Worm (Caenorhabditis elegans) whole organism, mixed stage, embryonic: Measurements from ENCODE around the gene C29F4.3.

Experiments
- M03D4.4 ChIP-seq: sonication (generic microtip); optimal IDR thresholded peaks from 2 replicates; lab custom pipeline; 2017; ENCODE audit warnings: mild to moderate bottlenecking, missing genetic modification characterization, missing compliant biosample characterization
- bed-3 ChIP-seq: fragments of 200-800 bp; sonication (Bioruptor generic); optimal IDR thresholded peaks from 3 replicates; lab custom pipeline; 2018; ENCODE audit warnings: mild to moderate bottlenecking, missing genetic modification characterization, moderate library complexity, missing compliant biosample characterization
- blmp-1 ChIP-seq: fragments of 150-350 bp; optimal IDR thresholded peaks from 2 replicates; lab custom pipeline; 2014; ENCODE audit warnings: missing biosample characterization, missing genetic modification characterization
- ceh-39 ChIP-seq: fragments of 150-350 bp; optimal IDR thresholded peaks from 2 replicates; lab custom pipeline; 2014; ENCODE audit warnings: missing biosample characterization, missing genetic modification characterization
- ceh-43 ChIP-seq: fragments of 200-800 bp; sonication (Bioruptor generic); optimal IDR thresholded peaks from 2 replicates; lab custom pipeline; 2018; ENCODE audit warnings: mild to moderate bottlenecking, missing genetic modification characterization, moderate library complexity, missing compliant biosample characterization
- ceh-83 ChIP-seq: fragments of 200-800 bp; sonication (Bioruptor generic); optimal IDR thresholded peaks from 2 replicates; lab custom pipeline; 2018; ENCODE audit warnings: mild to moderate bottlenecking, missing genetic modification characterization, missing compliant biosample characterization
- ces-1 ChIP-seq: fragments of 150-350 bp; optimal IDR thresholded peaks from 2 replicates; lab custom pipeline; 2014; ENCODE audit warnings: missing biosample characterization, missing genetic modification reagents, missing genetic modification characterization
- cnd-1 ChIP-seq: fragments of 200-800 bp; sonication (Bioruptor generic); optimal IDR thresholded peaks from 2 replicates; lab custom pipeline; 2018; ENCODE audit warnings: mild to moderate bottlenecking, missing genetic modification characterization, missing compliant biosample characterization
- drap-1 ChIP-seq: fragments of 200-800 bp; sonication (Bioruptor generic); optimal IDR thresholded peaks from 3 replicates; lab custom pipeline; 2018; ENCODE audit warnings: mild to moderate bottlenecking, missing genetic modification characterization, missing compliant biosample characterization
- elt-1 ChIP-seq: sonication (generic microtip); optimal IDR thresholded peaks from 2 replicates; lab custom pipeline; 2017; ENCODE audit warnings: missing genetic modification characterization, mild to moderate bottlenecking, missing compliant biosample characterization, antibody characterized with exemption, moderate library complexity, borderline replicate concordance; ENCODE audit not compliant: insufficient read depth
- elt-3 ChIP-seq: fragments of 150-350 bp; optimal IDR thresholded peaks from 2 replicates; lab custom pipeline; 2014; ENCODE audit warnings: missing biosample characterization, missing genetic modification characterization
- flh-1 ChIP-seq: fragments of 200-800 bp; sonication (Bioruptor generic); optimal IDR thresholded peaks from 2 replicates; lab custom pipeline; 2018; ENCODE audit warnings: mild to moderate bottlenecking, missing genetic modification characterization, moderate library complexity, missing compliant biosample characterization
- ham-2 ChIP-seq: fragments of 200-800 bp; sonication (Bioruptor generic); optimal IDR thresholded peaks from 2 replicates; lab custom pipeline; 2018; ENCODE audit warnings: mild to moderate bottlenecking, missing genetic modification characterization, missing compliant biosample characterization
- hlh-1 ChIP-seq: fragments of 150-350 bp; optimal IDR thresholded peaks from 2 replicates; lab custom pipeline; 2014; ENCODE audit warnings: missing biosample characterization, missing genetic modification reagents, missing genetic modification characterization
- lin-13 ChIP-seq: fragments of 150-350 bp; optimal IDR thresholded peaks from 2 replicates; lab custom pipeline; 2014; ENCODE audit warnings: missing biosample characterization, missing genetic modification characterization
- lsy-2 ChIP-seq: fragments of 150-350 bp; optimal IDR thresholded peaks from 2 replicates; lab custom pipeline; 2014; ENCODE audit warnings: missing biosample characterization, missing genetic modification characterization
- mab-5 ChIP-seq: fragments of 150-350 bp; optimal IDR thresholded peaks from 2 replicates; lab custom pipeline; 2014; ENCODE audit warnings: missing biosample characterization, missing genetic modification characterization
- mep-1 ChIP-seq: fragments of 150-350 bp; optimal IDR thresholded peaks from 2 replicates; lab custom pipeline; 2017; ENCODE audit warnings: missing biosample characterization, missing genetic modification reagents, missing genetic modification characterization, inconsistent platforms
- mls-2 ChIP-seq: sonication (generic microtip); optimal IDR thresholded peaks from 2 replicates; lab custom pipeline; 2016; ENCODE audit warnings: mild to moderate bottlenecking, missing genetic modification characterization, moderate library complexity, missing compliant biosample characterization
- nhr-2 ChIP-seq: fragments of 150-350 bp; optimal IDR thresholded peaks from 2 replicates; lab custom pipeline; 2014; ENCODE audit warnings: missing biosample characterization, missing genetic modification characterization
- nhr-237 ChIP-seq: fragments of 150-350 bp; optimal IDR thresholded peaks from 2 replicates; lab custom pipeline; 2014; ENCODE audit warnings: missing biosample characterization, missing genetic modification characterization
- nhr-28 ChIP-seq: fragments of 150-350 bp; optimal IDR thresholded peaks from 2 replicates; lab custom pipeline; 2014; ENCODE audit warnings: missing biosample characterization, missing genetic modification characterization
- pha-4 ChIP-seq: fragments of 150-350 bp; optimal IDR thresholded peaks from 2 replicates; lab custom pipeline; 2018; ENCODE audit warnings: missing biosample characterization, missing genetic modification reagents, missing genetic modification characterization
- sem-2 ChIP-seq: fragments of 200-800 bp; sonication (Bioruptor generic); optimal IDR thresholded peaks from 2 replicates; lab custom pipeline; 2018; ENCODE audit warnings: mild to moderate bottlenecking, missing genetic modification characterization, missing compliant biosample characterization
- sptf-1 ChIP-seq: sonication (generic microtip); optimal IDR thresholded peaks from 2 replicates; lab custom pipeline; 2017; ENCODE audit warnings: mild to moderate bottlenecking, missing genetic modification characterization, moderate library complexity, missing compliant biosample characterization
- tbx-8 ChIP-seq: fragments of 200-800 bp; sonication (Bioruptor generic); optimal IDR thresholded peaks from 2 replicates; lab custom pipeline; 2018; ENCODE audit warnings: mild to moderate bottlenecking, missing genetic modification characterization, moderate library complexity, missing compliant biosample characterization
- unc-120 ChIP-seq: sonication (generic microtip); optimal IDR thresholded peaks from 2 replicates; lab custom pipeline; 2017; ENCODE audit warnings: missing genetic modification characterization, missing compliant biosample characterization; ENCODE audit not compliant: poor library complexity, severe bottlenecking
- unc-39 ChIP-seq: fragments of 150-350 bp; optimal IDR thresholded peaks from 2 replicates; lab custom pipeline; 2014; ENCODE audit warnings: missing biosample characterization, missing genetic modification characterization
- unc-62 ChIP-seq: fragments of 150-350 bp; optimal IDR thresholded peaks from 2 replicates; lab custom pipeline; 2014; ENCODE audit warnings: missing biosample characterization, missing genetic modification reagents, missing genetic modification characterization
- zip-8 ChIP-seq: fragments of 150-350 bp; optimal IDR thresholded peaks from 2 replicates; lab custom pipeline; 2014; ENCODE audit warnings: missing biosample characterization, missing genetic modification characterization
- ztf-11 ChIP-seq: fragments of 150-350 bp; optimal IDR thresholded peaks from 2 replicates; lab custom pipeline; 2014; ENCODE audit warnings: missing biosample characterization, missing genetic modification characterization

Gene C29F4.3

DNA sequence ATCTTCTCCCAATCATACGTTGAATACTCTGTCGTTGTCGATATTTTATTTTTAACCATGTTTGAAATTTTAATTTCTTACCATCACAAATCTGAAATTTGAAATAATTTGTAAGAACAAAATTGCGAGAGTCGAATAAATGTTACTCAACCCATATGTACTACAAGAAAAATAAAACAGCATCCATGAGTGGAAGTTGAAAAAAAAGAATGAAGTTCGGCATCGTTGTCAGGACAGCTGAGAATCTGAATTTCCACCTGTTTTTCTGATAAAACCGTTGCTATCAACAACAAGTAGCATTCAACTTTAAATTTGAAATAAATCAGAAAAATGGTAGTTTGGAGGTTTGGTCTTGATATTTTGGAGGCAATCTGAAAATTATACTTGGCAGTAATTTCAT, at the start of gene C29F4.3:
Gene C29F4.3, minus strand, starts transcription at position 101 of the 400 bp plus-strand sequence.
- TF ChIP-seq unc-62 (GFP tag; lab: Kevin White, UChicago) (no peak), nhr-237 (tag; lab: Kevin White, UChicago) (no peak), flh-1 (GFP tag; lab: Kevin White, UChicago) (no peak), unc-120 (tag; lab: Kevin White, UChicago) (no peak), lsy-2 (no peak), ces-1 (no peak), drap-1 (GFP tag; lab: Kevin White, UChicago) (no peak), pha-4 (tag; lab: Kevin White, UChicago) (no peak), mls-2 (tag; lab: Kevin White, UChicago) (no peak), unc-39 (no peak), ztf-11 (tag; lab: Kevin White, UChicago) (no peak), blmp-1 (tag; lab: Kevin White, UChicago) (no peak), hlh-1 (no peak), nhr-28 (no peak), elt-3 (tag; lab: Kevin White, UChicago) (no peak), sem-2 (no peak), zip-8 (tag; lab: Kevin White, UChicago) (no peak), tbx-8 (GFP tag; lab: Kevin White, UChicago) (no peak), lin-13 (no peak)

DNA sequence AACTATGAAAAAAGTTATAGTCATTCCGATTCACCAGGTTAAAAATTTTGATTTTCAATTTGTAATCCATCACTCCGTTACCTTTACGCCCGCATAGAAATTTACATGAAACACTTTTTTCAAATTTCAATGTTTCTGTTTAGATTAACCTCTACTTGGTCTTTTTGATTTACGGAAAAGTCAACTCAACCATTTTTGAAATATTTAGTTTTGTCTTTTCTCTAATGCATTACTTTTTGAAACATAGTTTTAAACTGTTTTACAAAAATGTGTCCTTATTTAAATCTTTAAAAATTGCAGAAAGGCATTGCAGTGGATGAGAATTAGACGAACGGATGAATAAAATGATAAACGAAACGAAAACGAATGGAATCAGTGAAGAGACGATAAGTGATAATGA, 49.4 kb upstream of the C29F4.3 start, which contains the start of gene gtl-2:
Gene gtl-2, plus strand, starts transcription at position 301 of the 400 bp plus-strand sequence.
- TF ChIP-seq elt-1 (tag; lab: Kevin White, UChicago) (no peak), ces-1 (no peak), mab-5 (tag; lab: Kevin White, UChicago) (no peak), blmp-1 (tag; lab: Kevin White, UChicago) (no peak), ztf-11 (tag; lab: Kevin White, UChicago) (no peak), nhr-237 (tag; lab: Kevin White, UChicago) (no peak), cnd-1 (no peak), ham-2 (no peak), sem-2 (no peak), zip-8 (tag; lab: Kevin White, UChicago) (no peak)

- TF ChIP-seq unc-62 (GFP tag; lab: Kevin White, UChicago) (no peak), M03D4.4 (tag; lab: Kevin White, UChicago) (no peak), unc-120 (tag; lab: Kevin White, UChicago) (no peak), nhr-28 (no peak), elt-3 (tag; lab: Kevin White, UChicago) (no peak), drap-1 (GFP tag; lab: Kevin White, UChicago) (no peak), mab-5 (tag; lab: Kevin White, UChicago) (no peak), blmp-1 (tag; lab: Kevin White, UChicago) (no peak), unc-39 (no peak), tbx-8 (GFP tag; lab: Kevin White, UChicago) (no peak), pha-4 (tag; lab: Kevin White, UChicago) (no peak), mep-1 (no peak), sptf-1 (tag; lab: Kevin White, UChicago) (no peak), ztf-11 (tag; lab: Kevin White, UChicago) (no peak), ceh-43 (GFP tag; lab: Kevin White, UChicago) (no peak), lsy-2 (no peak), hlh-1 (no peak), nhr-237 (tag; lab: Kevin White, UChicago) (no peak), bed-3 (GFP tag; lab: Kevin White, UChicago) (no peak)
Measured at ce11 chrIV:11271262-11271661, 47.5 kb upstream of the C29F4.3 start, which contains the start of gene nhr-7. Gene nhr-7, minus strand, starts transcription at chrIV:11271362.

DNA sequence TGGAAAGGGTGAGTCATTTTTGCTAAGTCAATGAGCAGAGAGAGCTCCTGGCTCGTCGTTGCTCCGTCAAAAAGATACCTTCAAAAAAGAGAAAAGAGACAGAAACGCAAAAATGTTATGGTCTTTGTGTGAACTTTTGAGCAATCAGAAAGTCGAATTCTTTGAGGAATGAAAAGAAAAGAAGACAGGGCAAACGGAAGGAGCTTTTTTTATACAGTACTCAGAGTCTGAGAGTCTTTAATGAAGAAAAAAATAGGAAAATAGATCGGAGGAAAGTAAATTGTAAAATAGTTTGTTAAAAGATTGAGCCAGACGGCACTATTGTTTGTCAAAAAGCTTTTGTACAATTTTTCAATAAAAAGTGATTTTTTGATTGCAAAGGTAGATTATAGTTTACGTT, 45.7 kb upstream of the C29F4.3 start:
- TF ChIP-seq nhr-2 (tag; lab: Kevin White, UChicago) (no peak), ceh-83 (GFP tag; lab: Kevin White, UChicago) (no peak), sem-2 (no peak)
- TF ChIP-seq, all 35 proteins: peak for 0

DNA sequence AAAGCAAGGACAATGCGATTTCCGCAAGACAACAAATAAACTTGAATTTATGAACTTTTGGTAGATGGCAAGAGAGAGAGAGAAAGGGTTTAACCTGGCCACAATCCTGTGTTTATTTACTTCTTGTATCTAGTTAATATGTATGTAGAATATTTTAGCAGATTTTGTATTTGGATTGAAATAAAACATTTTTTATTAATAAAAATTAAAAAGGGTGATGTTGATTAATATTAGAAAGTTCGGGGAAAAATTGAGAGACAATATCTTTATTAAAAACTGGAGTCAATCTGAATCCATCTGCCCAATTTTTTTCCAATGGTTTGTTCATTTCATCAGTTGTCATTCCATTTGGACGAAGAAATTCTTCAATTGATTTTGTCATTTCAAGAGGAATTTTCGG, 42.3 kb upstream of the C29F4.3 start, which contains the start of gene col-127:
Gene col-127, minus strand, starts transcription at position 101 of the 400 bp plus-strand sequence.
- no peak for TF ChIP-seq elt-1 (tag; lab: Kevin White, UChicago)
- TF ChIP-seq pha-4 (tag; lab: Kevin White, UChicago), result no peak
- TF ChIP-seq ceh-39 (tag; lab: Kevin White, UChicago), result no peak
- TF ChIP-seq ham-2, result no peak
